Worm (Caenorhabditis elegans) whole organism, late embryonic: ENCODE measurements around the gene F42G4.7.

Source experiments
- T23F11.4 ChIP-seq: fragments of 200-800 bp; sonication (Bioruptor generic); optimal IDR thresholded peaks from 2 replicates; lab custom pipeline; 2018; ENCODE audit warnings: mild to moderate bottlenecking, missing genetic modification characterization, missing compliant biosample characterization
- Y22D7AL.16 ChIP-seq: sonication (generic microtip); optimal IDR thresholded peaks from 2 replicates; lab custom pipeline; 2016; ENCODE audit warnings: missing genetic modification characterization, missing compliant biosample characterization
- ahr-1 ChIP-seq: sonication (generic microtip); optimal IDR thresholded peaks from 2 replicates; lab custom pipeline; 2016; ENCODE audit warnings: missing genetic modification characterization, missing compliant biosample characterization
- ceh-14 ChIP-seq: sonication (generic microtip); optimal IDR thresholded peaks from 2 replicates; lab custom pipeline; 2016; ENCODE audit warnings: missing genotype, missing genetic modification characterization, missing compliant biosample characterization
- ceh-18 ChIP-seq: sonication (generic microtip); optimal IDR thresholded peaks from 2 replicates; lab custom pipeline; 2016; ENCODE audit warnings: missing genetic modification characterization, missing compliant biosample characterization
- ceh-19 ChIP-seq: fragments of 200-800 bp; sonication (Bioruptor generic); optimal IDR thresholded peaks from 2 replicates; lab custom pipeline; 2018; ENCODE audit warnings: mild to moderate bottlenecking, missing genetic modification characterization, missing compliant biosample characterization
- ceh-2 ChIP-seq: sonication (generic microtip); optimal IDR thresholded peaks from 2 replicates; lab custom pipeline; 2016; ENCODE audit warnings: missing genotype, missing genetic modification characterization, missing compliant biosample characterization
- ceh-31 ChIP-seq: sonication (generic microtip); optimal IDR thresholded peaks from 2 replicates; lab custom pipeline; 2016; ENCODE audit warnings: missing genetic modification characterization, missing compliant biosample characterization
- ceh-34 ChIP-seq: sonication (generic microtip); optimal IDR thresholded peaks from 2 replicates; lab custom pipeline; 2016; ENCODE audit warnings: mild to moderate bottlenecking, missing genetic modification characterization, missing compliant biosample characterization
- ceh-45 ChIP-seq: fragments of 200-800 bp; sonication (Bioruptor generic); IDR thresholded peaks from 2 replicates; pipeline ENCODE4 v1.3.6; 2022; ENCODE audit warnings: missing genetic modification reagents, missing genetic modification characterization, missing compliant biosample characterization
- ceh-9 ChIP-seq: sonication (generic microtip); optimal IDR thresholded peaks from 2 replicates; lab custom pipeline; 2016; ENCODE audit warnings: mild to moderate bottlenecking, missing genetic modification characterization, inconsistent platforms, missing compliant biosample characterization
- che-1 ChIP-seq: sonication (generic microtip); optimal IDR thresholded peaks from 2 replicates; lab custom pipeline; 2016; ENCODE audit warnings: mild to moderate bottlenecking, missing genetic modification characterization, missing compliant biosample characterization
- dmd-4 ChIP-seq: sonication (generic microtip); optimal IDR thresholded peaks from 2 replicates; lab custom pipeline; 2016; ENCODE audit warnings: borderline replicate concordance, missing genetic modification characterization, missing compliant biosample characterization
- dve-1 ChIP-seq: sonication (generic microtip); optimal IDR thresholded peaks from 2 replicates; lab custom pipeline; 2017; ENCODE audit warnings: antibody characterized with exemption, mild to moderate bottlenecking, missing genetic modification characterization, missing compliant biosample characterization
- elt-2 ChIP-seq: sonication (generic microtip); optimal IDR thresholded peaks from 2 replicates; lab custom pipeline; 2016; ENCODE audit warnings: missing genetic modification reagents, missing genetic modification characterization, missing compliant biosample characterization
- elt-4 ChIP-seq: sonication (generic microtip); optimal IDR thresholded peaks from 2 replicates; lab custom pipeline; 2016; ENCODE audit warnings: missing genetic modification characterization, missing compliant biosample characterization
- eyg-1 ChIP-seq: sonication (generic microtip); optimal IDR thresholded peaks from 2 replicates; lab custom pipeline; 2016; ENCODE audit warnings: missing genotype, missing genetic modification characterization, missing compliant biosample characterization
- fkh-6 ChIP-seq: sonication (generic microtip); optimal IDR thresholded peaks from 2 replicates; lab custom pipeline; 2016; ENCODE audit warnings: missing genetic modification characterization, missing compliant biosample characterization
- hlh-13 ChIP-seq: fragments of 200-800 bp; sonication (Bioruptor generic); optimal IDR thresholded peaks from 2 replicates; lab custom pipeline; 2018; ENCODE audit warnings: mild to moderate bottlenecking, missing genetic modification characterization, missing compliant biosample characterization
- lim-6 ChIP-seq: sonication (generic microtip); optimal IDR thresholded peaks from 2 replicates; lab custom pipeline; 2016; ENCODE audit warnings: missing genetic modification characterization, missing compliant biosample characterization
- lin-11 ChIP-seq: fragments of 200-800 bp; sonication (Bioruptor generic); optimal IDR thresholded peaks from 2 replicates; lab custom pipeline; 2018; ENCODE audit warnings: mild to moderate bottlenecking, missing genetic modification characterization, missing compliant biosample characterization
- mec-3 ChIP-seq: sonication (generic microtip); optimal IDR thresholded peaks from 2 replicates; lab custom pipeline; 2016; ENCODE audit warnings: borderline replicate concordance, missing genetic modification characterization, missing compliant biosample characterization
- nhr-232 ChIP-seq: sonication (generic microtip); optimal IDR thresholded peaks from 2 replicates; lab custom pipeline; 2016; ENCODE audit warnings: missing genetic modification characterization, missing compliant biosample characterization
- pag-3 ChIP-seq: sonication (generic microtip); optimal IDR thresholded peaks from 2 replicates; lab custom pipeline; 2016; ENCODE audit warnings: missing compliant biosample characterization, missing genetic modification characterization, borderline replicate concordance
- pha-4 ChIP-seq: fragments of 150-350 bp; optimal IDR thresholded peaks from 2 replicates; lab custom pipeline; 2018; ENCODE audit warnings: missing biosample characterization, missing genetic modification reagents, missing genetic modification characterization
- rnt-1 ChIP-seq: sonication (generic microtip); optimal IDR thresholded peaks from 2 replicates; lab custom pipeline; 2016; ENCODE audit warnings: missing genetic modification characterization, missing compliant biosample characterization
- sdc-2 ChIP-seq: sonication (generic microtip); optimal IDR thresholded peaks from 2 replicates; lab custom pipeline; 2016; ENCODE audit warnings: missing genotype, missing genetic modification characterization, missing compliant biosample characterization
- sox-2 ChIP-seq: fragments of 200-800 bp; sonication (Bioruptor generic); IDR thresholded peaks from 2 replicates; pipeline ENCODE4 v1.3.6; 2022; ENCODE audit warnings: missing genetic modification reagents, missing genetic modification characterization, missing compliant biosample characterization
- sox-4 ChIP-seq: sonication (generic microtip); optimal IDR thresholded peaks from 2 replicates; lab custom pipeline; 2017; ENCODE audit warnings: mild to moderate bottlenecking, missing genetic modification characterization, inconsistent platforms, missing compliant biosample characterization
- syd-9 ChIP-seq: sonication (generic microtip); optimal IDR thresholded peaks from 2 replicates; lab custom pipeline; 2016; ENCODE audit warnings: mild to moderate bottlenecking, missing genetic modification characterization, moderate library complexity, missing compliant biosample characterization
- tbx-7 ChIP-seq: sonication (generic microtip); optimal IDR thresholded peaks from 2 replicates; lab custom pipeline; 2016; ENCODE audit warnings: missing genotype, missing genetic modification characterization, missing compliant biosample characterization
- ttx-3 ChIP-seq: sonication (generic microtip); optimal IDR thresholded peaks from 2 replicates; lab custom pipeline; 2016; ENCODE audit warnings: missing genetic modification reagents, missing genetic modification characterization, missing compliant biosample characterization
- unc-42 ChIP-seq: sonication (generic microtip); optimal IDR thresholded peaks from 2 replicates; lab custom pipeline; 2016; ENCODE audit warnings: missing genotype, missing genetic modification characterization, missing compliant biosample characterization
- ztf-16 ChIP-seq: sonication (generic microtip); optimal IDR thresholded peaks from 2 replicates; lab custom pipeline; 2017; ENCODE audit warnings: missing genetic modification characterization, missing compliant biosample characterization

Gene F42G4.7

DNA sequence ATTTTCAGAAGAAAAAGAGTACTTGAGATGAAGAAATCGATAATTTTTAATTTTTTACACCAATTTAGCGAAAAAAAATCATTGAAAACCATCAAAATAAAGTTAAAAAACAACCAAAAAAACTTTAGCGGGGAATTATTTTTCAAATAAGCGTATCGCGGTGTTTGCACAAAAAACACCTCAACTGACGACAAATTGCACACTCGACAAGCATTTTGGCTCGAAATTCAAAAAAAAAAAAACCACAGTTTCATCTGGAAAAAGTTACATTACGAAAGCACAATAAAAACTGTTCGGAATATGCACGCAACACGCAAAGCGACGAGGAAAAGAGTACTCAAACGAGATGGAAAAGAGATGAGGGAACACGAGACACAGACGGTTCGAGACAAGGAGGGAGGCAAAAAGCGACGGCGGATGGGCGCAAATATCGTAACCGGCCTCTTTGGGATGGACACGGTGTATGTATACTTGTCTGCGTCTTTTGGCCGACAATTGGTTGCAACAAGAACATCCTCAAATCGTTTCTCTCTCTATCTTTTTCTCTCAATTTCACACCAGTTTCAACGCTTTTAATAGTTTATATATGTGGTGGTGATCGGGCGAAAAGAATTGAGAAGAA, 16.4 kb downstream of the F42G4.7 start (continued):
- TF ChIP-seq ceh-14 (tag; lab: Kevin White, UChicago): no peak
- TF ChIP-seq elt-2 (tag; lab: Kevin White, UChicago): peak; percentile 7
- TF ChIP-seq ceh-18 (tag; lab: Kevin White, UChicago): peak; percentile 50
- TF ChIP-seq ztf-16 (tag; lab: Kevin White, UChicago): no peak
- no peak for TF ChIP-seq hlh-13 (GFP tag; lab: Kevin White, UChicago)
- TF ChIP-seq ahr-1 (tag; lab: Kevin White, UChicago): no peak
- no peak for TF ChIP-seq mec-3
- no peak for TF ChIP-seq Y22D7AL.16 (tag; lab: Kevin White, UChicago)
- TF ChIP-seq dmd-4 (tag; lab: Kevin White, UChicago): no peak
- TF ChIP-seq pha-4: no peak
- no peak for TF ChIP-seq lin-11
- TF ChIP-seq lim-6 (tag; lab: Kevin White, UChicago): no peak
- no peak for TF ChIP-seq unc-42 (tag; lab: Kevin White, UChicago)
- peak; percentile 69 for TF ChIP-seq dve-1 (tag; lab: Kevin White, UChicago)
- TF ChIP-seq ttx-3 (tag; lab: Kevin White, UChicago): no peak
- TF ChIP-seq T23F11.4: no peak
- no peak for TF ChIP-seq ceh-19
- no peak for TF ChIP-seq eyg-1 (tag; lab: Kevin White, UChicago)
- TF ChIP-seq tbx-7 (tag; lab: Kevin White, UChicago): no peak
- no peak for TF ChIP-seq sox-4 (tag; lab: Kevin White, UChicago)

DNA sequence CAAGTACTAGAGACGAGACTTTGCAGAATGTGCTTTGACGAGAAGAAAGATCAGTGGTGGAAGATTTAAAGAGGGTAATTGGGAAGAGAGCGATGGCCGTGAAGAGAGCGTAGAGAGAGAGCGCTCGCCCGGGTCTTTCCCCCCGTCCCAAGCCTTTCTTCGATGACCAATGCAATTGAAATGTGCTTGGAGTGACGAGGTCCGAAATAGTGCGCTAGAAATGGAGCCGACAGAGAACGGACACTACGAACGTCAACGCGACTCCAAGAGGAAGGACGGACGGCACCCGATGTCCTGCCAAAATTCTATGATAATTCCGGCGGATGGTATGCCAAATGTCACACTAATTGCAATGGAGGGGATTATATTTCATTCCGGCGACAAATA, 17.0 kb downstream of the F42G4.7 start:
- TF ChIP-seq ceh-18 (tag; lab: Kevin White, UChicago) (no peak), ceh-31 (tag; lab: Kevin White, UChicago) (peak; percentile 30), ceh-45 (no peak), ceh-9 (tag; lab: Kevin White, UChicago) (no peak), sdc-2 (tag; lab: Kevin White, UChicago) (no peak), che-1 (tag; lab: Kevin White, UChicago) (no peak), pag-3 (tag; lab: Kevin White, UChicago) (no peak), ceh-34 (tag; lab: Kevin White, UChicago) (peak; percentile 59), rnt-1 (no peak), sox-2 (GFP tag; lab: Robert Waterston, UW) (no peak), mec-3 (no peak), ceh-2 (no peak), nhr-232 (tag; lab: Kevin White, UChicago) (no peak), syd-9 (tag; lab: Kevin White, UChicago) (no peak), fkh-6 (no peak), ceh-19 (peak; percentile 19)

ce11 chrII:13029290-13030050, 17.6 kb downstream of the F42G4.7 start:
- TF ChIP-seq elt-4 (tag; lab: Kevin White, UChicago) (no peak), elt-2 (tag; lab: Kevin White, UChicago) (peak; percentile 69), ceh-14 (tag; lab: Kevin White, UChicago) (no peak)

DNA sequence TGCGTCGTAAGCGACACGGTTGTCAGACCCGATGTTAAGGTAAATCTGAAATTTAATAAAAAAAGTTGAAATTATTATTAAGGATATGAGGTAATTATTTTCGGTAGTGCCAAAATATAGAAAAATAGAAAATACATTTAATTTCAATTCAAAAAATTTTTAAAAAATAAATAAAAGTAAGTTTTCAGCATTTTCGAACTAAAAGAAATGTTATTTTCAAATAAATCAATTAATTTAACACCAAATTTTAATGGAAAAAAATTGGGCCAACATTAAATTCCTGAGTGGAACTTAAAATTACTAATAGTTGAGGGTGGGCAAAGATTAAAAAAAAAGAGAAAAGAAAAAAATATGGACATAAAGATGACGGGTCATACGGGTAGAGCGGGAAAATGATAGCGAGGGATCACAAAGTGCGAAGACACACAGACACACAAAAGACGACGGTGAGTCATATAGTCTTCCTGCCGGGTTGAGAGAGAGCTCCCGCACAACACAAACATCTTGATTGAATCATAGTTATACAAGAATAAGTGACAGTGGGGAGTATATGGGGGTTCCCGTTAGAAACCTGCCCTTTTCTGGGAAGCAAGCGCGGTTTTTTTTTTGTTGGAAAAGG, 21.2 kb downstream of the F42G4.7 start, which contains the start of gene max-2:
Gene max-2, minus strand, starts transcription at position 51 of the 619 bp plus-strand sequence.
- TF ChIP-seq fkh-6: no peak
